Worm (Caenorhabditis elegans): ENCODE results near the gene C40A11.2.

Gene C40A11.2

DNA sequence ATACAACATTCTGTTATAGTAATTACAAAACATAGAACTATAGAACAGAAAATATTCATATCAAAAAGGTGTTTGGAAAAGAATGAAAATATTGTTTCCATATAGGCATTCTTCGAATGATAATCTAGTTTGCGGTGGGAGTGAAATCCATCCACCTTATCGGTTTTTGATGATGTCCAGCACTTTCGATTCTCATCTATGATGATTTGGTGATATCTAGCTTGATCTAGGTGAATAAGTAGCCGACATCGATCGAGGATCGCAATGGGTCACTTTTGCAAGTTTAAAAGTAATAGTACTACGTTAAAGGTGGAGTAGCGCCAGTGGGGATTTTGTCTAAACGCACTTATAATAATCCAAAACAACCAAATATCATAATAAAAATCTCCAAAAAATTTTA is 33.8 kb upstream of the C40A11.2 start, which contains the start of gene R52.6:
Gene R52.6, minus strand, starts transcription at position 101 of the 400 bp plus-strand sequence.
- TF ChIP-seq tag-97 (GFP tag; IDR thresholded peaks at IDR 0.05) = no peak
- no peak for TF ChIP-seq daf-12 (tag; optimal IDR thresholded peaks at IDR 0.05)
- no peak for TF ChIP-seq ceh-32 (tag; optimal IDR thresholded peaks at IDR 0.05; ENCODE audit: poor library complexity)
- TF ChIP-seq nhr-28 (tag; optimal IDR thresholded peaks at IDR 0.05) = no peak
- TF ChIP-seq duxl-1 (tag; optimal IDR thresholded peaks at IDR 0.05; ENCODE audit: poor library complexity) = no peak
- no peak for TF ChIP-seq mdl-1 (tag; optimal IDR thresholded peaks at IDR 0.05)
- no peak for TF ChIP-seq mep-1 (tag; optimal IDR thresholded peaks at IDR 0.05)
- no peak for TF ChIP-seq Y75B8A.6 (GFP tag; IDR thresholded peaks at IDR 0.05)
- TF ChIP-seq mxl-2 (GFP tag; conservative IDR thresholded peaks at IDR 0.05) = no peak
- no peak for TF ChIP-seq dmd-9 (GFP tag; IDR thresholded peaks at IDR 0.05)
- TF ChIP-seq ceh-62 (tag; optimal IDR thresholded peaks at IDR 0.05) = no peak
- no peak for TF ChIP-seq zfp-2 (tag; optimal IDR thresholded peaks at IDR 0.05)

DNA sequence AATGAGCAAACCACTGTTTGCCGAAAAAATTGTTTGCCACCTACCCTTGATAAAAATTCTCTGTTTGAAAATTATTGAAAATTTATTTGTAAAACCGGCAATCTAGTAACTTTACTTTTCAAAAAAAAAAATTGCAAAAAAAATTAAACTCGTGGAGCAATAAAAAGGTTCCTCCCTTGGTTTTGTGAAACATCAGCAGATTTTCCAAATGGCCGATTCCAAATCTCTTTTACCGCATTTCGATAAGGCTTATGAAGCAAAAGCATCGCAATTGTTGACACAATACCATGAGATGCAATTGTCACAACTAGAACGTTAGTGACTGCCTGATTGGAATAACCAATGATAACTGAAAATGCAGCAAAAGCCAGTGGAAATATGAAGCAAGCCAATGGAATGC is 32.3 kb upstream of the C40A11.2 start:
- TF ChIP-seq ZK546.5 (tag; optimal IDR thresholded peaks at IDR 0.05) (no peak), aha-1 (tag) (peak; percentile 90), madf-5 (GFP tag; IDR thresholded peaks at IDR 0.05) (no peak), nhr-76 (tag; optimal IDR thresholded peaks at IDR 0.05) (no peak)

DNA sequence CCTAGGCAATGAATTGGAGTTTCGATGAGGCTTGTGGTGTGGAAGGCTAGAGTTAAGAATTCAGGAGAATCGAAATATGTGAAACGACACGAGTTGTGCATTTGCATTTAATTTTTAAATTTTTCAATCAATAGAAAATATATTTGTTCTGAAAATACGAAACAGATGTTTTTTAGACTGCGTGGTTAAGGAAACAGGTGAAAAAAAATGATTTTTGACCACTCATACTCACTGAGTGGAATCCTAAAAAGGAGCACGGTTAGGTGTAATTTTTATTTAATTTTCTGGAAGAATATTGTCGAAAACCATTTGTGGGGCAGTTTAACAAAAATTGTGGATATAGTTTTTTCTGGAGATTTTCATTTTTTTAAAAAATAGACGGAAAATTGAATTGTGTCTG is 30.0 kb upstream of the C40A11.2 start, which contains the start of gene srh-195:
Gene srh-195, minus strand, starts transcription at position 101 of the 400 bp plus-strand sequence.
- TF ChIP-seq sdz-12 (GFP tag; optimal IDR thresholded peaks at IDR 0.05) (no peak), nhr-10 (tag; optimal IDR thresholded peaks at IDR 0.05) (no peak), nhr-6 (tag; optimal IDR thresholded peaks at IDR 0.05) (no peak), lsy-2 (tag; optimal IDR thresholded peaks at IDR 0.05) (no peak), jun-1 (tag; optimal IDR thresholded peaks at IDR 0.05) (no peak), mxl-3 (GFP tag; optimal IDR thresholded peaks at IDR 0.05) (no peak), ctbp-1 (GFP tag; IDR thresholded peaks at IDR 0.05) (no peak), T26A8.4 (GFP tag; IDR thresholded peaks at IDR 0.05) (no peak), F10B5.3 (tag; optimal IDR thresholded peaks at IDR 0.05) (no peak), daf-16 (GFP tag; optimal IDR thresholded peaks at IDR 0.05) (no peak), daf-16 (tag; optimal IDR thresholded peaks at IDR 0.05) (no peak), ceh-20 (GFP tag; IDR thresholded peaks at IDR 0.05) (no peak), mdt-29 (GFP tag; IDR thresholded peaks at IDR 0.05) (no peak), F26F4.8 (GFP tag; conservative IDR thresholded peaks at IDR 0.05) (no peak), madf-9 (GFP tag; conservative IDR thresholded peaks at IDR 0.05) (no peak), ZK337.2 (GFP tag; IDR thresholded peaks at IDR 0.05) (no peak), ztf-11 (tag; optimal IDR thresholded peaks at IDR 0.05) (no peak), gei-8 (GFP tag; optimal IDR thresholded peaks at IDR 0.05) (no peak), nhr-25 (tag; optimal IDR thresholded peaks at IDR 0.05; ENCODE audit: borderline replicate concordance, insufficient read depth) (no peak), R02D3.7 (tag; optimal IDR thresholded peaks at IDR 0.05) (no peak)

DNA sequence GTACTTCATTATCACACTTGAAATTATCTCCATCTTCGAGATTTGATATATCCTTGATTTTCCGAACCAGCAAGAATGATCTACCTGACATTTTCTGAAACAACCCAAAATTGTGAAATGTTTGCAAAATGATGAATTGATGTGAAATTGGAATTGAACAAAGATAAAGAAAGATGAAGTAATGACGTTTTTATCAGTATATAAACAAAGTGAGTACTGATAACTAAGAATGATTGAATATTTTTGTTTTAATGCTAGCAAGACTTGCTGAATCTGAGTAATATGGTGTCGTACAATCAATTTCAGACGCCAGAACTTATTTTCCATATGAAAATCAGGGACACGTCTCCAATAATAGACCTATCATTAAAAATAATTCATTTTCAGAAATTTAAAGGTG is 24.7 kb upstream of the C40A11.2 start, which contains the start of gene math-37:
Gene math-37, minus strand, starts transcription at position 101 of the 400 bp plus-strand sequence.
- TF ChIP-seq pqm-1 (tag; optimal IDR thresholded peaks at IDR 0.05) (peak; percentile 47), daf-16 (GFP tag; optimal IDR thresholded peaks at IDR 0.05) (no peak), daf-16 (tag; optimal IDR thresholded peaks at IDR 0.05) (peak; percentile 35), R02D3.7 (tag; optimal IDR thresholded peaks at IDR 0.05) (no peak), nhr-28 (tag; optimal IDR thresholded peaks at IDR 0.05) (peak; percentile 39)

Data from whole organism, L4 larva.